Fruit fly (Drosophila melanogaster): Measurements from ENCODE around the gene MED20.

Gene MED20

DNA sequence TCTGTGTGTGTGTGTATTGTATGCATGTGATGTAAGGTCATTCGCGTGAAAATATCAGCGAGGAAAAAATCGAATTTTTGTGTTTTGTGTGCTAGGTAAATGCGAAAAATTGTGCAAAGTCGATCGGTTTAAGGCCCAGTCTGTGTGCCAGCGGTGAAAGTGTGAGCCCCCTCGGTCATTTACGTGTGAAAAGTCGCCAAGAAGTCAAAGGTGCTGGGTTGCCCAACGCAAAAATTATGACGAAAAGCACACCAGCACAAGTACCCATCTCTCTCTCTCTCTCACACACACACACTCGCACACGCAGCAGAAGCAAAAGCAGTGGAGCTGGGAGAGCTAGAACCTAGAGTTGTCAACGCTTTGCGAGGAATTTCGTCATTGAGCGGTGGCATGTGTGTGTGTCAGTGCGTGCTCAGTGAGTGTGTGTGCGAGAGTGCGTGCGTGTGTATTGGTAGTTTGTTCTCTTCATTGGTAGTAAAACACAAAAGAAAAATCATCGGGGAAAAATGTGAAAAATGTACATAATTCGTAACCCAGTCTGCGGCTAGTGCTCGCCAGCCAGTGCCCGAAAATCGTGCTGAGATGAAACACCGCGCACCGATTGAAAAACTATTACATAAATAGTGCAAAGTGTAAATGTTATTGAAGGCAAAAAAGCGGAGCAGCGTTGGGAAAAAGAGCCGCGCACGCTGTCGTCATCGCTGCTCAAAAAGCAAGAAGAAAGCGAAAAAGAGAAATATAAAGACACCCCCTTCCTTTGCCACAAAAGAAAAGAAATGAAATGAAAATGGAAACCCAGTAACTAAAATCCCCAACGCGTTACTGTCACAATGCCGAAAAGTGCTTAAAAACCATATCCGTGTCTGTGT is 11.0 kb upstream of the MED20 start (continued):
- TF ChIP-seq prd (optimal IDR thresholded peaks at IDR 0.05) (no peak), prd (GFP tag; IDR thresholded peaks at IDR 0.05) (no peak), twi (tag; optimal IDR thresholded peaks at IDR 0.05) (no peak), otp (GFP tag; IDR thresholded peaks at IDR 0.05) (no peak), HLH3B (GFP tag; IDR thresholded peaks at IDR 0.05) (no peak), CG16815 (GFP tag; optimal IDR thresholded peaks at IDR 0.05) (no peak), CG32772 (GFP tag; IDR thresholded peaks at IDR 0.05) (no peak), mam (GFP tag; optimal IDR thresholded peaks at IDR 0.05) (no peak), gce (GFP tag; IDR thresholded peaks at IDR 0.05) (no peak), Bgb (GFP tag; IDR thresholded peaks at IDR 0.05; ENCODE audit: partially characterized antibody) (peak; percentile 32; the same call in 1 of the 2 replicates), Pdp1 (GFP tag; optimal IDR thresholded peaks at IDR 0.05) (peak in 1 of 2 experiments; percentile 89), CG13296 (GFP tag; optimal IDR thresholded peaks at IDR 0.05) (no peak), CG11456 (GFP tag; IDR thresholded peaks at IDR 0.05) (no peak), D19A (tag; optimal IDR thresholded peaks at IDR 0.05) (peak; percentile 16), stc (GFP tag; IDR thresholded peaks at IDR 0.05) (no peak), CTCF (GFP tag; optimal IDR thresholded peaks at IDR 0.05) (no peak), NfI (GFP tag; optimal IDR thresholded peaks at IDR 0.05) (no peak), sqz (GFP tag; optimal IDR thresholded peaks at IDR 0.05) (no peak), CG18011 (GFP tag; optimal IDR thresholded peaks at IDR 0.05) (no peak), CG12236 (GFP tag; optimal IDR thresholded peaks at IDR 0.05) (no peak), Tbp (GFP tag; optimal IDR thresholded peaks at IDR 0.05) (no peak), Rfx (GFP tag; IDR thresholded peaks at IDR 0.05) (no peak; the same call in 1 of the 2 replicates), CG17612 (GFP tag; IDR thresholded peaks at IDR 0.05) (no peak), toy (GFP tag; IDR thresholded peaks at IDR 0.05) (no peak), bowl (GFP tag; IDR thresholded peaks at IDR 0.05) (no peak), hbn (GFP tag; IDR thresholded peaks at IDR 0.05; ENCODE audit: partially characterized antibody) (no peak; the same call in 1 of the 2 replicates), chn (GFP tag; optimal IDR thresholded peaks at IDR 0.05) (no peak), disco-r (GFP tag; optimal IDR thresholded peaks at IDR 0.05) (no peak), fd64A (GFP tag; optimal IDR thresholded peaks at IDR 0.05) (no peak), NC2α (GFP tag; optimal IDR thresholded peaks at IDR 0.05) (no peak), lbe (GFP tag; optimal IDR thresholded peaks at IDR 0.05) (no peak), run (tag; optimal IDR thresholded peaks at IDR 0.05) (no peak), D19B (GFP tag; optimal IDR thresholded peaks at IDR 0.05) (no peak), CG8290 (GFP tag; optimal IDR thresholded peaks at IDR 0.05) (no peak), CG8290 (tag; optimal IDR thresholded peaks at IDR 0.05) (peak in 1 of 2 experiments; percentile 58), pita (GFP tag; optimal IDR thresholded peaks at IDR 0.05) (no peak), chif (GFP tag; optimal IDR thresholded peaks at IDR 0.05) (no peak), chinmo (GFP tag; IDR thresholded peaks at IDR 0.05; ENCODE audit: partially characterized antibody) (0 out of 4 replicates have a peak, but pooled peaks have one; percentile 51), ham (GFP tag; IDR thresholded peaks at IDR 0.05) (no peak), CG14710 (tag; optimal IDR thresholded peaks at IDR 0.05) (no peak), CG14014 (GFP tag; IDR thresholded peaks at IDR 0.05) (no peak), gem (tag; optimal IDR thresholded peaks at IDR 0.05) (no peak), kay (GFP tag; optimal IDR thresholded peaks at IDR 0.05) (peak; percentile 3), CG18619 (GFP tag; optimal IDR thresholded peaks at IDR 0.05) (no peak), Eip74EF (GFP tag; optimal IDR thresholded peaks at IDR 0.05) (peak in 1 of 2 experiments; percentile 36), sob (GFP tag; IDR thresholded peaks at IDR 0.05) (no peak; the same call in 1 of the 2 replicates), abd-A (tag; optimal IDR thresholded peaks at IDR 0.05) (peak; percentile 64), CG6854 (GFP tag; optimal IDR thresholded peaks at IDR 0.05) (no peak), CG3163 (GFP tag; optimal IDR thresholded peaks at IDR 0.05) (peak; percentile 65), unc-4 (GFP tag; IDR thresholded peaks at IDR 0.05; ENCODE audit: partially characterized antibody) (no peak)

All from whole organism, embryonic.